Worm (Caenorhabditis elegans): ENCODE results near the gene T25B2.4.

The T25B2.4 gene

DNA sequence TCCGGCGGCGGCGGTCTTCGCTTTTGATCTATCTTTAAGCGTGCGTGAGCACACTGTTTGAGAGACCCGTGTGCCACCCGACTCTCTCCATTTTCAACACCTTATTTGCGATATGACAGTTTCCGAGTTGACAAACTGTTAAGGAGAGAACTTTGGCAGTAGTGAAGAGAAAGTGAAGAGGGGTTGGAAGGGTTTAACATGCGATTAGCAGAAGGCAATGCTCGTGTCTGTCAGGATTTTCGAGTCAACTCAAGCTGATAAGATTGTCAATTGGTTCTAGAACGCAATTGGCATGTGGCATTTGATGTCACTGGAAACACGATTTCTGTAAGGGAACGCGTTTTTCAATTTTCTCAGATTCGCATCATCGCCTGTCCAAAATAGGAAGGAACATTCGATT, 10.7 kb upstream of the T25B2.4 start:
- TF ChIP-seq ceh-45 (GFP tag; IDR thresholded peaks at IDR 0.05) (no peak), ceh-18 (tag; optimal IDR thresholded peaks at IDR 0.05) (no peak), rnt-1 (tag; optimal IDR thresholded peaks at IDR 0.05) (no peak), mec-3 (tag; optimal IDR thresholded peaks at IDR 0.05; ENCODE audit: borderline replicate concordance) (no peak), ceh-30 (tag; optimal IDR thresholded peaks at IDR 0.05) (no peak), ama-1 (optimal IDR thresholded peaks at IDR 0.05) (no peak), ceh-34 (tag; optimal IDR thresholded peaks at IDR 0.05) (no peak), C38D4.7 (GFP tag; optimal IDR thresholded peaks at IDR 0.05) (no peak), nhr-232 (tag; optimal IDR thresholded peaks at IDR 0.05) (no peak)

DNA sequence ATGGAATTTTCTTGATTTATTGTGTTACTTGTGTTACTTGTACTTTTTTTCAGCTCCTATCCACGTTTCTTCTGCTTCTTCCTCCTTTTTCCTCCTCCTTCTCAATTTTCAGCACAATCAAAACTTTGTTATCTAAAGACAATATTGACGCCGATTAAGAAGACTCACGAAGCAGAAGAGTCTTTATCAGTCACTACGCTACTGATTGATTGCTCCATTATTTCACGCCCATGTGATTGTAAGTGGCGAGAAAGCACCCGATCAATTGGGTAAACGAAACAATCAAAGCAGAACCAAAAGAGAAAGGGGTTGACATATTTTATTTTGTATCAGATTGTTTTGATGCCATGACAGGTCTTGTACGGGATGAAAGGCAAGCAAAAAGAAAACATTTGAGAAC, 8.8 kb upstream of the T25B2.4 start, which contains the start of gene T25B2.2:
Gene T25B2.2 (plus strand): TSS at position 392 of the 400 bp plus-strand sequence.
- TF ChIP-seq elt-2 (tag; optimal IDR thresholded peaks at IDR 0.05) (peak; percentile 88), ceh-18 (tag; optimal IDR thresholded peaks at IDR 0.05) (no peak)

DNA sequence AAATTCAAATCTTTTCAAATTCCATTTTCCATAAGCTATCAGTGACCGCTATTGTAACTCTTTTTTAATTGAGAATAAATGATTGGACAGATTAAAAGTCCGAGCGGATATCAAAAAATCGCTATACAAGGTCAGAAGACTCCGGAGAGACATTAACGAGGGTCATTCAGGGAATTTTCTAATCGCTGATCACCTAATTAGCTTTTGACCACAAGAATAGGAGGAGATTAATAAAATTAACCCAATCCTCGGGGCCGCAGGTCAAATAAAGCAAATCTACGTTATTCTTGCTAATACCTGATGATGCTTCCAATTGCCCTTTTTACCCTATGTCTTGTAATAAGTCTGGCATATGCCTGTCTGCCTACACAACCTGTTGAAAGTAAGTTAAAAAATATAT, 4.4 kb upstream of the T25B2.4 start, which contains the start of gene T25B2.1:
Gene T25B2.1 (plus strand): TSS at position 301 of the 400 bp plus-strand sequence.
- no peak for TF ChIP-seq che-1 (tag; optimal IDR thresholded peaks at IDR 0.05)
- no peak for TF ChIP-seq C08G9.2 (tag; optimal IDR thresholded peaks at IDR 0.05)

DNA sequence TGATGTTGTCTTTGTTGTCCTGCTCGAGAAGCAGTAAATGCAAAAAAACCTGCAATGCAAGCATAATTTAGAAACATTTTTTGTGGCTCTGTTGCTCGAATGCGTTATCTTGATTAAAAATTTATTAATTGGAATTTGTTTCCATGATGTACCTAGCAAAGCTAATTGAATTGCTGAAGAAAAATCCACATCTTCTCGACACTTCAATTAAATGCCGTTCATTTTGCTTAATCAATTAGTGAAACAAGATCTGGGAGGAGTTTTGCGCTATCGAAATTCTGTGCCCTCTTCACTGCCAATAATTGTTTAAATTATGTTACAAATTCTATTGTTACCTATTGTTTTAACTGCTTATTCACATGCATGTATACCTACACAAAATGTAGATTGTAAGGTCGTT, 2.2 kb upstream of the T25B2.4 start, which contains the start of gene T25B2.3:
Gene T25B2.3 (plus strand): TSS at position 301 of the 400 bp plus-strand sequence.
- TF ChIP-seq odd-2 (tag; optimal IDR thresholded peaks at IDR 0.05), result no peak
- TF ChIP-seq C08G9.2 (tag; optimal IDR thresholded peaks at IDR 0.05), result no peak
- TF ChIP-seq C38D4.7 (GFP tag; optimal IDR thresholded peaks at IDR 0.05), result no peak
- TF ChIP-seq madf-2 (tag; optimal IDR thresholded peaks at IDR 0.05), result no peak
- no peak for TF ChIP-seq ceh-6 (GFP tag; optimal IDR thresholded peaks at IDR 0.05)
- no peak for TF ChIP-seq ceh-18 (tag; optimal IDR thresholded peaks at IDR 0.05)
- TF ChIP-seq che-1 (tag; optimal IDR thresholded peaks at IDR 0.05), result no peak
- no peak for TF ChIP-seq ama-1 (optimal IDR thresholded peaks at IDR 0.05)
- TF ChIP-seq pag-3 (tag; optimal IDR thresholded peaks at IDR 0.05; ENCODE audit: borderline replicate concordance), result no peak
- no peak for TF ChIP-seq hlh-8 (tag; optimal IDR thresholded peaks at IDR 0.05)
- no peak for TF ChIP-seq pha-2 (tag; optimal IDR thresholded peaks at IDR 0.05)
- TF ChIP-seq npax-4 (tag; optimal IDR thresholded peaks at IDR 0.05), result no peak

DNA sequence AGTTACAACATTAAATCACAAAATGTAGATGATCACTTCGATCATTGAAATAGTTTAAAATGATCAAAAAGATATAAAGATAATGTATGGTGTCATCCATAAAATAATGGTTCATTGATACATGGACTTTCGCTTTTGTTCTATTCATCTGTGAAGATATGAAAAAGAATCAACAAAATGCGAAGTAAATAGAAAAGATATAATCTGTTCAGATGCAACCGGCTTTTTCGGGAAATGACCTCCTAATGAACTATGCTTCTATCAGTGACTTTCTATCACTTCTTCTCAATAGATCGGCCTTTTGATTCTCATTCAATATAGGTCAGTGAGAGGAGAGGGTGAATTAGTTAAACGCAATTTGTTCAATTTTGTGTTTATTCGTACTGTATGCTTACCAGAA, 945 bp downstream of the T25B2.4 start:
- TF ChIP-seq F13H6.1 (tag; optimal IDR thresholded peaks at IDR 0.05) (no peak), ama-1 (optimal IDR thresholded peaks at IDR 0.05) (no peak), madf-2 (tag; optimal IDR thresholded peaks at IDR 0.05) (no peak), lim-6 (tag; optimal IDR thresholded peaks at IDR 0.05) (no peak), Y22D7AL.16 (tag; optimal IDR thresholded peaks at IDR 0.05) (no peak), zip-5 (tag; optimal IDR thresholded peaks at IDR 0.05) (no peak), ceh-48 (tag; optimal IDR thresholded peaks at IDR 0.05) (no peak), nfya-1 (tag; optimal IDR thresholded peaks at IDR 0.05) (no peak), dmd-4 (tag; optimal IDR thresholded peaks at IDR 0.05; ENCODE audit: borderline replicate concordance) (no peak), ets-4 (tag; optimal IDR thresholded peaks at IDR 0.05) (no peak), C08G9.2 (tag; optimal IDR thresholded peaks at IDR 0.05) (no peak), mec-3 (tag; optimal IDR thresholded peaks at IDR 0.05; ENCODE audit: borderline replicate concordance) (no peak), lin-11 (tag; optimal IDR thresholded peaks at IDR 0.05) (no peak), fkh-6 (tag; optimal IDR thresholded peaks at IDR 0.05) (no peak), pros-1 (tag; optimal IDR thresholded peaks at IDR 0.05) (no peak)

DNA sequence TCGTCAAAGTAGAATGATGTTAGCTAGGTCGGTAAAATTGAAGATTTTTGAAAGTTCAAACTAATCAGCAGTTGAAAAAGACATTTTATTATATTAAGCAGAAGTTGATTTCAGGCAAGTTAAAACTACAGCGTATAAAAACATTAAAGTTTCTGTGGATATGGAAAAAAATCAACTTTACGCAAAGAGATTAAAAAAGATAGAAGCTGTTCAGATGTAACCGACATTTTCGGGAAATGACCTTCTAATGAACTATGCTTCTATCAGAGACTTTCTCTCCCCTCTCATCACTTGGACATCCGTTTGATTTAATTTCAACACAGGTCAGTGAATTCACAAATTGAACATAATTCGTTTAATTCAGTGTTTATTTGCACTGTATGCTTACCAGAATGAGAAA, 2.2 kb downstream of the T25B2.4 start, which contains the start of gene T13C5.7:
Gene T13C5.7 (plus strand): TSS at position 301 of the 400 bp plus-strand sequence.
- TF ChIP-seq ceh-9 (tag; optimal IDR thresholded peaks at IDR 0.05), result no peak
- TF ChIP-seq nhr-11 (tag; optimal IDR thresholded peaks at IDR 0.05), result no peak
- TF ChIP-seq C38D4.7 (GFP tag; optimal IDR thresholded peaks at IDR 0.05), result no peak
- no peak for TF ChIP-seq K09A11.1 (tag; optimal IDR thresholded peaks at IDR 0.05; ENCODE audit: insufficient read depth)
- TF ChIP-seq pqm-1 (tag; optimal IDR thresholded peaks at IDR 0.05), result no peak
- TF ChIP-seq dve-1 (tag; optimal IDR thresholded peaks at IDR 0.05), result no peak
- TF ChIP-seq ceh-24 (tag; optimal IDR thresholded peaks at IDR 0.05), result no peak
- TF ChIP-seq unc-55 (GFP tag; optimal IDR thresholded peaks at IDR 0.05), result no peak
- TF ChIP-seq C08G9.2 (tag; optimal IDR thresholded peaks at IDR 0.05), result no peak
- no peak for TF ChIP-seq pha-2 (tag; optimal IDR thresholded peaks at IDR 0.05)
- no peak for TF ChIP-seq hlh-8 (tag; optimal IDR thresholded peaks at IDR 0.05)
- TF ChIP-seq Y22D7AL.16 (tag; optimal IDR thresholded peaks at IDR 0.05), result no peak
- no peak for TF ChIP-seq ceh-30 (tag; optimal IDR thresholded peaks at IDR 0.05)
- TF ChIP-seq ztf-16 (tag; optimal IDR thresholded peaks at IDR 0.05), result no peak
- no peak for TF ChIP-seq ceh-19 (GFP tag; optimal IDR thresholded peaks at IDR 0.05)
- no peak for TF ChIP-seq ceh-2 (tag; optimal IDR thresholded peaks at IDR 0.05)
- TF ChIP-seq syd-9 (tag; optimal IDR thresholded peaks at IDR 0.05), result no peak
- no peak for TF ChIP-seq hlh-30 (tag; optimal IDR thresholded peaks at IDR 0.05; ENCODE audit: insufficient read depth)
- no peak for TF ChIP-seq rnt-1 (tag; optimal IDR thresholded peaks at IDR 0.05)
